Fruit fly (Drosophila melanogaster): ENCODE measurements around the gene CG6664.

Gene CG6664

dm6 chr3L:17052388-17052905 is 36.5 kb upstream of the CG6664 start (continued):
- TF ChIP-seq gsb-n (tag; optimal IDR thresholded peaks at IDR 0.05) (no peak), Six4 (GFP tag; optimal IDR thresholded peaks at IDR 0.05) (no peak), Hr78 (GFP tag; optimal IDR thresholded peaks at IDR 0.05) (no peak), CG4730 (GFP tag; IDR thresholded peaks at IDR 0.05) (no peak), en (GFP tag; optimal IDR thresholded peaks at IDR 0.05) (no peak), onecut (GFP tag; IDR thresholded peaks at IDR 0.05) (peak; percentile 14; the same call in 1 of the 2 replicates), B-H1 (GFP tag; IDR thresholded peaks at IDR 0.05) (no peak), Doc3 (GFP tag; IDR thresholded peaks at IDR 0.05; ENCODE audit: partially characterized antibody) (no peak), Blimp-1 (GFP tag; optimal IDR thresholded peaks at IDR 0.05) (peak; percentile 12), CG11504 (tag; optimal IDR thresholded peaks at IDR 0.05) (peak; percentile 35), CG18476 (GFP tag; optimal IDR thresholded peaks at IDR 0.05) (no peak), CG17385 (GFP tag; optimal IDR thresholded peaks at IDR 0.05) (no peak), CG17612 (GFP tag; IDR thresholded peaks at IDR 0.05) (no peak)

dm6 chr3L:17051472-17051871 is 35.5 kb upstream of the CG6664 start:
- TF ChIP-seq NFAT (GFP tag; IDR thresholded peaks at IDR 0.05), result no peak
- no peak for TF ChIP-seq CG12769 (tag; optimal IDR thresholded peaks at IDR 0.05)
- TF ChIP-seq CG10543 (GFP tag; optimal IDR thresholded peaks at IDR 0.05), result peak; percentile 1
- TF ChIP-seq klu (GFP tag; IDR thresholded peaks at IDR 0.05), result no peak
- TF ChIP-seq CG6654 (GFP tag; optimal IDR thresholded peaks at IDR 0.05), result no peak
- peak; percentile 49 for TF ChIP-seq CG15601 (tag; optimal IDR thresholded peaks at IDR 0.05)
- no peak for TF ChIP-seq CG13775 (GFP tag; optimal IDR thresholded peaks at IDR 0.05)
- TF ChIP-seq CG7357 (GFP tag; IDR thresholded peaks at IDR 0.05), result no peak
- no peak for TF ChIP-seq Doc2 (GFP tag; IDR thresholded peaks at IDR 0.05)
- TF ChIP-seq CG7786 (GFP tag; optimal IDR thresholded peaks at IDR 0.05), result no peak
- no peak for TF ChIP-seq mam (GFP tag; optimal IDR thresholded peaks at IDR 0.05)
- no peak for TF ChIP-seq bcd (GFP tag; optimal IDR thresholded peaks at IDR 0.05)
- peak; percentile 48; the same call in 1 of the 4 replicates for TF ChIP-seq Dll (GFP tag; IDR thresholded peaks at IDR 0.05; ENCODE audit: partially characterized antibody)
- TF ChIP-seq pho (GFP tag; optimal IDR thresholded peaks at IDR 0.05), result no peak
- TF ChIP-seq CG32532 (GFP tag; IDR thresholded peaks at IDR 0.05), result no peak
- TF ChIP-seq MBD-R2 (GFP tag; IDR thresholded peaks at IDR 0.05), result 0 out of 2 replicates have a peak, but pooled peaks have one; percentile 9
- 0 out of 2 replicates have a peak, but pooled peaks have one; percentile 0 for TF ChIP-seq vvl (GFP tag; IDR thresholded peaks at IDR 0.05)
- TF ChIP-seq sna (GFP tag; IDR thresholded peaks at IDR 0.05; ENCODE audit: partially characterized antibody), result 0 out of 2 replicates have a peak, but pooled peaks have one; percentile 10
- no peak for TF ChIP-seq CG6689 (GFP tag; IDR thresholded peaks at IDR 0.05)
- no peak for TF ChIP-seq disco-r (GFP tag; optimal IDR thresholded peaks at IDR 0.05)
- TF ChIP-seq crol (GFP tag; IDR thresholded peaks at IDR 0.05), result peak; percentile 47; the same call in 1 of the 2 replicates
- TF ChIP-seq Lim3 (GFP tag; IDR thresholded peaks at IDR 0.05), result no peak
- peak; percentile 7 for TF ChIP-seq YL-1 (GFP tag; optimal IDR thresholded peaks at IDR 0.05)
- peak in 1 of 2 experiments; percentile 14 for TF ChIP-seq Eip74EF (GFP tag; optimal IDR thresholded peaks at IDR 0.05)
- TF ChIP-seq Opbp (GFP tag; IDR thresholded peaks at IDR 0.05; ENCODE audit: partially characterized antibody), result 0 out of 3 replicates have a peak, but pooled peaks have one; percentile 1
- no peak for TF ChIP-seq CG31441 (GFP tag; IDR thresholded peaks at IDR 0.05)
- no peak for TF ChIP-seq hb (GFP tag; IDR thresholded peaks at IDR 0.05; ENCODE audit: partially characterized antibody)
- TF ChIP-seq sc (optimal IDR thresholded peaks at IDR 0.05), result no peak
- no peak for TF ChIP-seq sc (GFP tag; optimal IDR thresholded peaks at IDR 0.05)
- TF ChIP-seq oc (tag; optimal IDR thresholded peaks at IDR 0.05), result no peak
- TF ChIP-seq CG12744 (GFP tag; optimal IDR thresholded peaks at IDR 0.05), result no peak
- TF ChIP-seq CG33213 (GFP tag; optimal IDR thresholded peaks at IDR 0.05), result no peak
- TF ChIP-seq CG4360 (GFP tag; IDR thresholded peaks at IDR 0.05), result no peak; the same call in 1 of the 2 replicates
- TF ChIP-seq danr (GFP tag; IDR thresholded peaks at IDR 0.05), result no peak
- TF ChIP-seq CG10462 (GFP tag; optimal IDR thresholded peaks at IDR 0.05), result no peak
- TF ChIP-seq onecut (GFP tag; IDR thresholded peaks at IDR 0.05), result peak; percentile 96
- TF ChIP-seq gfzf (GFP tag; optimal IDR thresholded peaks at IDR 0.05), result no peak
